Worm (Caenorhabditis elegans) whole organism, mixed stage, embryonic: Measurements from ENCODE around the gene brap-2.
"Not testable (repeated sequence)": the region's sequence is repeated elsewhere in the genome, so short reads cannot be mapped to it uniquely, and the experiment has no call there.

Source experiments
- M03D4.4 ChIP-seq: sonication (generic microtip); optimal IDR thresholded peaks from 2 replicates; lab custom pipeline; 2017; ENCODE audit warnings: mild to moderate bottlenecking, missing genetic modification characterization, missing compliant biosample characterization
- bed-3 ChIP-seq: fragments of 200-800 bp; sonication (Bioruptor generic); optimal IDR thresholded peaks from 3 replicates; lab custom pipeline; 2018; ENCODE audit warnings: mild to moderate bottlenecking, missing genetic modification characterization, moderate library complexity, missing compliant biosample characterization
- ceh-39 ChIP-seq: fragments of 150-350 bp; optimal IDR thresholded peaks from 2 replicates; lab custom pipeline; 2014; ENCODE audit warnings: missing biosample characterization, missing genetic modification characterization
- ceh-43 ChIP-seq: fragments of 200-800 bp; sonication (Bioruptor generic); optimal IDR thresholded peaks from 2 replicates; lab custom pipeline; 2018; ENCODE audit warnings: mild to moderate bottlenecking, missing genetic modification characterization, moderate library complexity, missing compliant biosample characterization
- ceh-83 ChIP-seq: fragments of 200-800 bp; sonication (Bioruptor generic); optimal IDR thresholded peaks from 2 replicates; lab custom pipeline; 2018; ENCODE audit warnings: mild to moderate bottlenecking, missing genetic modification characterization, missing compliant biosample characterization
- ces-1 ChIP-seq: fragments of 150-350 bp; optimal IDR thresholded peaks from 2 replicates; lab custom pipeline; 2014; ENCODE audit warnings: missing biosample characterization, missing genetic modification reagents, missing genetic modification characterization
- cnd-1 ChIP-seq: fragments of 200-800 bp; sonication (Bioruptor generic); optimal IDR thresholded peaks from 2 replicates; lab custom pipeline; 2018; ENCODE audit warnings: mild to moderate bottlenecking, missing genetic modification characterization, missing compliant biosample characterization
- elt-1 ChIP-seq: sonication (generic microtip); optimal IDR thresholded peaks from 2 replicates; lab custom pipeline; 2017; ENCODE audit warnings: missing genetic modification characterization, mild to moderate bottlenecking, missing compliant biosample characterization, antibody characterized with exemption, moderate library complexity, borderline replicate concordance; ENCODE audit not compliant: insufficient read depth
- elt-3 ChIP-seq: fragments of 150-350 bp; optimal IDR thresholded peaks from 2 replicates; lab custom pipeline; 2014; ENCODE audit warnings: missing biosample characterization, missing genetic modification characterization
- flh-1 ChIP-seq: fragments of 200-800 bp; sonication (Bioruptor generic); optimal IDR thresholded peaks from 2 replicates; lab custom pipeline; 2018; ENCODE audit warnings: mild to moderate bottlenecking, missing genetic modification characterization, moderate library complexity, missing compliant biosample characterization
- ham-2 ChIP-seq: fragments of 200-800 bp; sonication (Bioruptor generic); optimal IDR thresholded peaks from 2 replicates; lab custom pipeline; 2018; ENCODE audit warnings: mild to moderate bottlenecking, missing genetic modification characterization, missing compliant biosample characterization
- hlh-1 ChIP-seq: fragments of 150-350 bp; optimal IDR thresholded peaks from 2 replicates; lab custom pipeline; 2014; ENCODE audit warnings: missing biosample characterization, missing genetic modification reagents, missing genetic modification characterization
- lin-13 ChIP-seq: fragments of 150-350 bp; optimal IDR thresholded peaks from 2 replicates; lab custom pipeline; 2014; ENCODE audit warnings: missing biosample characterization, missing genetic modification characterization
- lsy-2 ChIP-seq: fragments of 150-350 bp; optimal IDR thresholded peaks from 2 replicates; lab custom pipeline; 2014; ENCODE audit warnings: missing biosample characterization, missing genetic modification characterization
- mab-5 ChIP-seq: fragments of 150-350 bp; optimal IDR thresholded peaks from 2 replicates; lab custom pipeline; 2014; ENCODE audit warnings: missing biosample characterization, missing genetic modification characterization
- mep-1 ChIP-seq: fragments of 150-350 bp; optimal IDR thresholded peaks from 2 replicates; lab custom pipeline; 2017; ENCODE audit warnings: missing biosample characterization, missing genetic modification reagents, missing genetic modification characterization, inconsistent platforms
- nhr-12 ChIP-seq: fragments of 150-350 bp; optimal IDR thresholded peaks from 2 replicates; lab custom pipeline; 2014; ENCODE audit warnings: missing biosample characterization, missing genetic modification characterization
- nhr-2 ChIP-seq: fragments of 150-350 bp; optimal IDR thresholded peaks from 2 replicates; lab custom pipeline; 2014; ENCODE audit warnings: missing biosample characterization, missing genetic modification characterization
- nhr-237 ChIP-seq: fragments of 150-350 bp; optimal IDR thresholded peaks from 2 replicates; lab custom pipeline; 2014; ENCODE audit warnings: missing biosample characterization, missing genetic modification characterization
- nhr-28 ChIP-seq: fragments of 150-350 bp; optimal IDR thresholded peaks from 2 replicates; lab custom pipeline; 2014; ENCODE audit warnings: missing biosample characterization, missing genetic modification characterization
- nhr-76 ChIP-seq: sonication (generic microtip); optimal IDR thresholded peaks from 2 replicates; lab custom pipeline; 2017; ENCODE audit warnings: missing biosample characterization, missing genetic modification characterization
- pha-4 ChIP-seq: fragments of 150-350 bp; optimal IDR thresholded peaks from 2 replicates; lab custom pipeline; 2018; ENCODE audit warnings: missing biosample characterization, missing genetic modification reagents, missing genetic modification characterization
- sem-2 ChIP-seq: fragments of 200-800 bp; sonication (Bioruptor generic); optimal IDR thresholded peaks from 2 replicates; lab custom pipeline; 2018; ENCODE audit warnings: mild to moderate bottlenecking, missing genetic modification characterization, missing compliant biosample characterization
- tbx-8 ChIP-seq: fragments of 200-800 bp; sonication (Bioruptor generic); optimal IDR thresholded peaks from 2 replicates; lab custom pipeline; 2018; ENCODE audit warnings: mild to moderate bottlenecking, missing genetic modification characterization, moderate library complexity, missing compliant biosample characterization
- unc-120 ChIP-seq: sonication (generic microtip); optimal IDR thresholded peaks from 2 replicates; lab custom pipeline; 2017; ENCODE audit warnings: missing genetic modification characterization, missing compliant biosample characterization; ENCODE audit not compliant: poor library complexity, severe bottlenecking
- unc-39 ChIP-seq: fragments of 150-350 bp; optimal IDR thresholded peaks from 2 replicates; lab custom pipeline; 2014; ENCODE audit warnings: missing biosample characterization, missing genetic modification characterization
- unc-62 ChIP-seq: fragments of 150-350 bp; optimal IDR thresholded peaks from 2 replicates; lab custom pipeline; 2014; ENCODE audit warnings: missing biosample characterization, missing genetic modification reagents, missing genetic modification characterization
- zip-8 ChIP-seq: fragments of 150-350 bp; optimal IDR thresholded peaks from 2 replicates; lab custom pipeline; 2014; ENCODE audit warnings: missing biosample characterization, missing genetic modification characterization
- ztf-11 ChIP-seq: fragments of 150-350 bp; optimal IDR thresholded peaks from 2 replicates; lab custom pipeline; 2014; ENCODE audit warnings: missing biosample characterization, missing genetic modification characterization

brap-2 gene

DNA sequence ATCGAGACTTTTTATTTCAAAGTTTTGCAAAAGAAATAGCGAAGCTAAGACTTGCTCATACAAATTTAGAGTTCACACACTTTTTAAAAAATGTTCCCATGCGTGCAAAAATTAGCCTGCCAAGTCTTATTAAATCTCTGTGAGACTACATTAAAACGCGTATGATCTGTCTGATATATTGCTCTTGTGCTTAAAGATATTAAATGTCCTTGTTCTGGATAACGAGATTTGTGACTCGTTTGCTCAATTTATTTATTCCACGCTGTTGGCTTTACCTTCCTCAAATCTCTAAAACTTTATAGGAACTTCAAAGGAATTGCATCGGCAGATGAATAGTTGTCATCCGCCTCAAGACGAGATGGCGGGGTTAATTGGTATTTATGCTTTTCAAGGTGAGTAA, 37.6 kb downstream of the brap-2 start, which contains the start of gene srg-69:
TSS of gene srg-69 (plus strand) at position 301 of the 400 bp plus-strand sequence.
- TF ChIP-seq M03D4.4 (tag; lab: Kevin White, UChicago) (no peak), ceh-39 (tag; lab: Kevin White, UChicago) (no peak), sem-2 (no peak), elt-1 (tag; lab: Kevin White, UChicago) (no peak), flh-1 (GFP tag; lab: Kevin White, UChicago) (no peak), lin-13 (tag; lab: Kevin White, UChicago) (no peak), unc-120 (tag; lab: Kevin White, UChicago) (no peak)

DNA sequence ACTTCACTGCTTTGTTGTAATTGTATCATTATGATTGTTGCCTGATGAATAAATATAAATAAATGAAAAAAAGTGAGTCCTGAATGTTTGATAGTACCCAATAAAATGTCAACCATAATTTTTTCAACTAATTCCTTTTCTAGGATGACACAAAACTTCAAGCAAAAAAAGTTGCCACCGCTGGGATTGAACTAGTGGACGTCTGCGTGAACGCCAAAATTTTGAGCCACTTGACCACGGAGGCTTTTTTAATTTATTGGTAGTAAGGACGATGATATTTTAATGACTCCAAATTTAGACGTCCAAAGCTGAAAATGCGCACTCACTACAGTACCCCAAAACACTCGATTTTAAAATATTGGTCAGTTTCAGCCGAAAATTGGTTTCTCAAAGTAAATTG, 39.3 kb downstream of the brap-2 start:
- TF ChIP-seq elt-1 (tag; lab: Kevin White, UChicago) (no peak), tbx-8 (GFP tag; lab: Kevin White, UChicago) (no peak)

DNA sequence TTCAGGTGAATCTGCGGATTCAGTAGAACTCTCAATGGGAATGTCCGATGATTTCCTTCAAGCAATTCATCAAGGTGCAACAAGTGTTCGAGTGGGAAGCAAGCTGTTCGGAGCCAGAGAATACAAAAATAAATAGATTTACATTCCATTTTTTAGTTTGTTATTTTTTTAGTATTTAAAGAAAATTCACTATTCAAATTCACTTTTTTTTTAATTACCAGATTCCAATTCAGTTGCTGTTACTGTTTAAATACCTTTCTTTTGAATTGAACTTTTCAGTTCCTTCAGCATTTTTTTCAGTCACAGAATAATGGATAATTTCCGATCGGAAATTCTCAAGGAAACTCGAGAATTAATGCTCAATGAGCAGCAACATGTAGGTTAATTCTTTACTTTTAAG, 41.2 kb downstream of the brap-2 start, which contains the start of gene F09E5.7:
TSS of gene F09E5.7 (plus strand) at position 301 of the 400 bp plus-strand sequence.
- TF ChIP-seq unc-62: no peak
- no peak for TF ChIP-seq ceh-43 (GFP tag; lab: Kevin White, UChicago)
- TF ChIP-seq elt-3: no peak
- TF ChIP-seq ztf-11 (tag; lab: Kevin White, UChicago): no peak
- TF ChIP-seq unc-120 (tag; lab: Kevin White, UChicago): no peak
- no peak for TF ChIP-seq bed-3 (GFP tag; lab: Kevin White, UChicago)
- no peak for TF ChIP-seq nhr-2 (tag; lab: Kevin White, UChicago)
- TF ChIP-seq ceh-83: no peak
- no peak for TF ChIP-seq tbx-8 (GFP tag; lab: Kevin White, UChicago)
- no peak for TF ChIP-seq mab-5

- TF ChIP-seq nhr-28, nhr-76, unc-120 (tag; lab: Kevin White, UChicago): not testable (repeated sequence)
Measured at ce11 chrII:5350357-5350756, 42.6 kb downstream of the brap-2 start, which contains the start of gene F09E5.8. F09E5.8 (plus strand) TSS chrII:5350669.

ce11 chrII:5346350-5346749, 46.6 kb downstream of the brap-2 start:
- TF ChIP-seq ces-1 (GFP tag; lab: Kevin White, UChicago): peak; percentile 73
- TF ChIP-seq hlh-1 (tag; lab: Kevin White, UChicago): peak; percentile 33
- peak; percentile 44 for TF ChIP-seq lin-13 (tag; lab: Kevin White, UChicago)
- peak; percentile 50 for TF ChIP-seq pha-4 (tag; lab: Kevin White, UChicago)
- TF ChIP-seq unc-120 (tag; lab: Kevin White, UChicago): peak; percentile 21
- peak; percentile 29 for TF ChIP-seq lsy-2 (tag; lab: Kevin White, UChicago)
- TF ChIP-seq mep-1 (tag; lab: Kevin White, UChicago): peak; percentile 53
- TF ChIP-seq nhr-237 (tag; lab: Kevin White, UChicago): peak; percentile 17

ce11 chrII:5344775-5345174, 48.2 kb downstream of the brap-2 start, which contains the start of gene F09E5.14:
F09E5.14 (minus strand) TSS chrII:5344875.
- TF ChIP-seq flh-1 (GFP tag; lab: Kevin White, UChicago) (no peak), lin-13 (tag; lab: Kevin White, UChicago) (no peak), nhr-2 (tag; lab: Kevin White, UChicago) (no peak), nhr-76 (tag; lab: Kevin White, UChicago) (no peak), ceh-83 (no peak), zip-8 (no peak), mab-5 (no peak), elt-1 (tag; lab: Kevin White, UChicago) (no peak), elt-3 (no peak), unc-39 (tag; lab: Kevin White, UChicago) (no peak), ztf-11 (tag; lab: Kevin White, UChicago) (no peak), nhr-12 (tag; lab: Kevin White, UChicago) (no peak), bed-3 (GFP tag; lab: Kevin White, UChicago) (no peak), nhr-237 (tag; lab: Kevin White, UChicago) (no peak), mep-1 (tag; lab: Kevin White, UChicago) (no peak), ham-2 (GFP tag; lab: Kevin White, UChicago) (no peak), sem-2 (no peak), cnd-1 (tag; lab: Kevin White, UChicago) (no peak), ceh-39 (tag; lab: Kevin White, UChicago) (no peak), lsy-2 (tag; lab: Kevin White, UChicago) (no peak)
